Fruit fly (Drosophila melanogaster) whole organism, embryonic: ENCODE results near the gene CG34258.

Experiments
- Atf6 ChIP-seq: fragments of 200-800 bp; sonication (Bioruptor generic); IDR thresholded peaks from 2 replicates; pipeline ENCODE4 v1.3.6; 2022; ENCODE audit warnings: missing biosample characterization, missing genetic modification characterization
- B-H2 ChIP-seq: fragments of 200-800 bp; sonication (Bioruptor generic); optimal IDR thresholded peaks from 2 replicates; lab custom pipeline; 2018; ENCODE audit warnings: missing biosample characterization, mild to moderate bottlenecking, missing genetic modification characterization
- BtbVII ChIP-seq: fragments of 200-800 bp; sonication (Bioruptor generic); optimal IDR thresholded peaks from 3 replicates; lab custom pipeline; 2017; ENCODE audit warnings: missing biosample characterization, mild to moderate bottlenecking, missing genetic modification characterization
- CG10654 ChIP-seq: fragments of 200-800 bp; sonication (Bioruptor generic); optimal IDR thresholded peaks from 2 replicates; lab custom pipeline; 2016; ENCODE audit warnings: missing biosample characterization, missing genetic modification characterization
- CG11723 ChIP-seq: fragments of 200-800 bp; sonication (Bioruptor generic); optimal IDR thresholded peaks from 2 replicates; lab custom pipeline; 2017; ENCODE audit warnings: missing biosample characterization, mild to moderate bottlenecking, missing genetic modification characterization
- CG12391 ChIP-seq: fragments of 200-800 bp; sonication (Bioruptor generic); optimal IDR thresholded peaks from 3 replicates; lab custom pipeline; 2018; ENCODE audit warnings: missing biosample characterization, mild to moderate bottlenecking, missing genetic modification characterization, moderate library complexity
- CG12744 ChIP-seq: fragments of 200-800 bp; sonication (Bioruptor generic); optimal IDR thresholded peaks from 2 replicates; lab custom pipeline; 2016; ENCODE audit warnings: missing biosample characterization, missing genetic modification characterization
- CG13424 ChIP-seq: fragments of 200-800 bp; sonication (Bioruptor generic); optimal IDR thresholded peaks from 2 replicates; lab custom pipeline; 2019; ENCODE audit warnings: missing biosample characterization, mild to moderate bottlenecking, missing genetic modification characterization, moderate library complexity
- CG15011 ChIP-seq: fragments of 200-800 bp; sonication (Bioruptor generic); optimal IDR thresholded peaks from 3 replicates; lab custom pipeline; 2018; ENCODE audit warnings: missing biosample characterization, mild to moderate bottlenecking, missing genetic modification characterization
- CG15514 ChIP-seq: fragments of 200-800 bp; sonication (Bioruptor generic); optimal IDR thresholded peaks from 3 replicates; lab custom pipeline; 2017; ENCODE audit warnings: missing biosample characterization, missing genetic modification characterization, mild to moderate bottlenecking, moderate library complexity, missing genetic modification reagents
- CG1603 ChIP-seq: fragments of 200-800 bp; sonication (Bioruptor generic); optimal IDR thresholded peaks from 2 replicates; lab custom pipeline; 2019; ENCODE audit warnings: missing biosample characterization, mild to moderate bottlenecking, missing genetic modification characterization, moderate library complexity
- CG17361 ChIP-seq: fragments of 200-800 bp; sonication (Bioruptor generic); IDR thresholded peaks from 3 replicates; pipeline ENCODE4 v1.3.6; 2022; ENCODE audit warnings: missing biosample characterization, missing genetic modification characterization
- CG17385 ChIP-seq: fragments of 200-800 bp; sonication (Bioruptor generic); optimal IDR thresholded peaks from 3 replicates; lab custom pipeline; 2018; ENCODE audit warnings: missing biosample characterization, mild to moderate bottlenecking, missing genetic modification characterization
- CG17568 ChIP-seq: fragments of 200-800 bp; sonication (Bioruptor generic); optimal IDR thresholded peaks from 2 replicates; lab custom pipeline; 2018; ENCODE audit warnings: missing biosample characterization, mild to moderate bottlenecking, missing genetic modification characterization, moderate library complexity
- CG2116 ChIP-seq: fragments of 200-800 bp; sonication (Bioruptor generic); optimal IDR thresholded peaks from 3 replicates; lab custom pipeline; 2018; ENCODE audit warnings: missing biosample characterization, mild to moderate bottlenecking, missing genetic modification characterization
- CG2199 ChIP-seq: fragments of 200-800 bp; sonication (Bioruptor generic); IDR thresholded peaks from 3 replicates; pipeline ENCODE4 v1.3.6; 2022; ENCODE audit warnings: missing biosample characterization, missing genetic modification characterization
- CG2678 ChIP-seq: fragments of 200-800 bp; sonication (Bioruptor generic); optimal IDR thresholded peaks from 3 replicates; lab custom pipeline; 2019; ENCODE audit warnings: missing biosample characterization, mild to moderate bottlenecking, missing genetic modification characterization, moderate library complexity
- CG30020 ChIP-seq: fragments of 200-800 bp; optimal IDR thresholded peaks from 2 replicates; lab custom pipeline; 2019; ENCODE audit warnings: missing biosample characterization, mild to moderate bottlenecking, missing genetic modification characterization, moderate library complexity
- CG5180 ChIP-seq: fragments of 200-800 bp; sonication (Bioruptor generic); optimal IDR thresholded peaks from 3 replicates; lab custom pipeline; 2017; ENCODE audit warnings: missing biosample characterization, missing genetic modification characterization, mild to moderate bottlenecking, moderate library complexity, missing genetic modification reagents
- CG6791 ChIP-seq: fragments of 200-800 bp; sonication (Bioruptor generic); IDR thresholded peaks from 3 replicates; pipeline ENCODE4 v1.3.6; 2022; ENCODE audit warnings: missing biosample characterization, missing genetic modification characterization; ENCODE audit not compliant: partially characterized antibody
- CG7928 ChIP-seq: fragments of 200-800 bp; sonication (Bioruptor generic); optimal IDR thresholded peaks from 2 replicates; lab custom pipeline; 2017; ENCODE audit warnings: missing biosample characterization, mild to moderate bottlenecking, missing genetic modification characterization
- CG9817 ChIP-seq: fragments of 200-800 bp; sonication (Bioruptor generic); optimal IDR thresholded peaks from 2 replicates; lab custom pipeline; 2018; ENCODE audit warnings: missing biosample characterization, mild to moderate bottlenecking, missing genetic modification characterization, moderate library complexity
- Doc3 ChIP-seq: fragments of 200-800 bp; sonication (Bioruptor generic); IDR thresholded peaks from 3 replicates; pipeline ENCODE4 v1.3.6; 2022; ENCODE audit warnings: missing biosample characterization, missing genetic modification characterization; ENCODE audit not compliant: partially characterized antibody
- Dp ChIP-seq: fragments of 200-800 bp; sonication (Bioruptor generic); optimal IDR thresholded peaks from 2 replicates; lab custom pipeline; 2018; ENCODE audit warnings: missing biosample characterization, mild to moderate bottlenecking, missing genetic modification characterization, moderate library complexity
- Lpt ChIP-seq: fragments of >200 bp; optimal IDR thresholded peaks from 2 replicates; lab custom pipeline; 2018; ENCODE audit warnings: missing biosample characterization, missing genetic modification characterization
- MESR4 ChIP-seq: fragments of 200-800 bp; sonication (Bioruptor generic); optimal IDR thresholded peaks from 2 replicates; lab custom pipeline; 2018; ENCODE audit warnings: missing biosample characterization, mild to moderate bottlenecking, missing genetic modification characterization, moderate library complexity
- NFAT ChIP-seq: fragments of 200-800 bp; sonication (Bioruptor generic); IDR thresholded peaks from 2 replicates; pipeline ENCODE4 v1.3.6; 2022; ENCODE audit warnings: missing biosample characterization, missing genetic modification characterization
- Pdp1 ChIP-seq, 2 experiments: fragments of 200-800 bp; sonication (Bioruptor generic); optimal IDR thresholded peaks; 3 replicates each; lab custom pipeline; 2016; ENCODE audit warnings: missing biosample characterization in 2 of 2, missing genetic modification characterization in 2 of 2, mild to moderate bottlenecking in 1 of 2, moderate library complexity in 1 of 2
- Poxn ChIP-seq: fragments of 200-800 bp; sonication (Bioruptor generic); IDR thresholded peaks from 2 replicates; pipeline ENCODE4 v1.3.6; 2022; ENCODE audit warnings: missing biosample characterization, missing genetic modification characterization
- Trl ChIP-seq, 3 experiments: fragments of >200 bp in 2 of 3; fragments of 200-800 bp in 1 of 3; sonication (Bioruptor generic) in 1 of 3; optimal IDR thresholded peaks; 2 replicates in 1 of 3; 3 replicates in 2 of 3; lab custom pipeline; 2016 to 2017; ENCODE audit warnings: missing biosample characterization in 1 of 3, missing genetic modification characterization in 1 of 3
- Xrp1 ChIP-seq: fragments of 200-800 bp; sonication (Bioruptor generic); IDR thresholded peaks from 2 replicates; pipeline ENCODE4 v1.3.6; 2022; ENCODE audit warnings: missing biosample characterization, missing genetic modification characterization
- chn ChIP-seq: fragments of 200-800 bp; sonication (Bioruptor generic); optimal IDR thresholded peaks from 2 replicates; lab custom pipeline; 2016; ENCODE audit warnings: missing biosample characterization, missing genetic modification characterization
- exex ChIP-seq: fragments of 200-800 bp; sonication (Bioruptor generic); optimal IDR thresholded peaks from 4 replicates; lab custom pipeline; 2018; ENCODE audit warnings: missing biosample characterization, mild to moderate bottlenecking, missing genetic modification characterization, moderate library complexity
- gcm ChIP-seq: fragments of 200-800 bp; sonication (Bioruptor generic); optimal IDR thresholded peaks from 2 replicates; lab custom pipeline; 2019; ENCODE audit warnings: missing biosample characterization, mild to moderate bottlenecking, missing genetic modification characterization, moderate library complexity
- lbe ChIP-seq: fragments of 200-800 bp; sonication (Bioruptor generic); optimal IDR thresholded peaks from 2 replicates; lab custom pipeline; 2016; ENCODE audit warnings: missing biosample characterization, mild to moderate bottlenecking, missing genetic modification characterization
- lmd ChIP-seq: fragments of 200-800 bp; sonication (Bioruptor generic); IDR thresholded peaks from 2 replicates; pipeline ENCODE4 v1.3.6; 2022; ENCODE audit warnings: missing biosample characterization, missing genetic modification characterization
- lola ChIP-seq, 3 experiments: fragments of >200 bp in 2 of 3; fragments of 200-800 bp in 1 of 3; sonication (Bioruptor generic) in 1 of 3; optimal IDR thresholded peaks; 2 replicates each; lab custom pipeline; 2017 to 2019; ENCODE audit warnings: missing biosample characterization in 3 of 3, missing genetic modification characterization in 3 of 3, mild to moderate bottlenecking in 1 of 3, moderate library complexity in 1 of 3
- onecut ChIP-seq: fragments of 200-800 bp; sonication (Bioruptor generic); IDR thresholded peaks from 2 replicates; pipeline ENCODE4 v1.3.6; 2022; ENCODE audit warnings: missing biosample characterization, missing genetic modification characterization
- pan ChIP-seq, 4 experiments: fragments of >200 bp in 3 of 4; fragments of 200-800 bp in 1 of 4; sonication (Bioruptor generic) in 1 of 4; optimal IDR thresholded peaks in 3 of 4; IDR thresholded peaks in 1 of 4; 2 replicates each; pipeline versions ENCODE4 v1.3.6 to Lab custom; 2017 to 2022; ENCODE audit warnings: missing biosample characterization in 2 of 4, missing genetic modification characterization in 2 of 4, mixed read lengths in 1 of 4
- phol ChIP-seq: fragments of 200-800 bp; sonication (Bioruptor generic); optimal IDR thresholded peaks from 3 replicates; lab custom pipeline; 2018; ENCODE audit warnings: missing biosample characterization, mild to moderate bottlenecking, missing genetic modification characterization, moderate library complexity
- psq ChIP-seq: fragments of 200-800 bp; sonication (Bioruptor generic); optimal IDR thresholded peaks from 2 replicates; lab custom pipeline; 2017; ENCODE audit warnings: missing biosample characterization, missing genetic modification characterization
- row ChIP-seq: fragments of 200-800 bp; sonication (Bioruptor generic); IDR thresholded peaks from 3 replicates; pipeline ENCODE4 v1.3.6; 2022; ENCODE audit warnings: missing biosample characterization, missing genetic modification characterization
- sr ChIP-seq: fragments of 200-800 bp; sonication (Bioruptor generic); IDR thresholded peaks from 3 replicates; pipeline ENCODE4 v1.3.6; 2022; ENCODE audit warnings: missing biosample characterization, missing genetic modification characterization
- tap ChIP-seq: fragments of 200-800 bp; optimal IDR thresholded peaks from 3 replicates; lab custom pipeline; 2019; ENCODE audit warnings: missing biosample characterization, mild to moderate bottlenecking, missing genetic modification characterization, moderate library complexity
- trem ChIP-seq: fragments of 200-800 bp; optimal IDR thresholded peaks from 3 replicates; lab custom pipeline; 2019; ENCODE audit warnings: missing biosample characterization, mild to moderate bottlenecking, missing genetic modification characterization, moderate library complexity
- trh ChIP-seq: fragments of 200-800 bp; sonication (Bioruptor generic); optimal IDR thresholded peaks from 2 replicates; lab custom pipeline; 2016; ENCODE audit warnings: missing biosample characterization, missing genetic modification characterization
- unpg ChIP-seq: fragments of 200-800 bp; sonication (Bioruptor generic); optimal IDR thresholded peaks from 3 replicates; lab custom pipeline; 2018; ENCODE audit warnings: missing biosample characterization, mild to moderate bottlenecking, missing genetic modification characterization, moderate library complexity
- vfl ChIP-seq: fragments of 200-800 bp; sonication (Bioruptor generic); optimal IDR thresholded peaks from 2 replicates; lab custom pipeline; 2016; ENCODE audit warnings: missing biosample characterization, missing genetic modification characterization

CG34258 gene

dm6 chr3L:20000081-20000736 lies 48.4 kb upstream of the CG34258 start, which contains the start of the genes Tom20 and Gabat:
Tom20 (plus strand) TSS chr3L:20000644.
Gabat (minus strand) TSS chr3L:20000686.
- TF ChIP-seq CG6791 (GFP tag; lab: Robert Waterston, UW) (no peak), exex (peak; percentile 13), gcm (GFP tag; lab: Kevin White, UChicago) (peak; percentile 51), phol (no peak), Lpt (GFP tag; lab: Kevin White, UChicago) (no peak), onecut (GFP tag; lab: Robert Waterston, UW) (no peak), CG17385 (GFP tag; lab: Kevin White, UChicago) (peak; percentile 15), Dp (GFP tag; lab: Kevin White, UChicago) (no peak), trem (no peak), lmd (GFP tag; lab: Robert Waterston, UW) (no peak), CG15011 (GFP tag; lab: Kevin White, UChicago) (no peak), CG17361 (no peak), Xrp1 (GFP tag; lab: Robert Waterston, UW) (no peak), CG11723 (GFP tag; lab: Kevin White, UChicago) (peak; percentile 31), pan (optimal IDR thresholded peaks at IDR 0.05; lab: Kevin White, UChicago) (no peak), pan (GFP tag; optimal IDR thresholded peaks at IDR 0.05 in 1 of 2, IDR thresholded peaks at IDR 0.05 in 1 of 2) (peak in 1 of 2 experiments; percentile 42), CG30020 (tag; lab: Kevin White, UChicago) (no peak), B-H2 (GFP tag; lab: Kevin White, UChicago) (peak; percentile 42), Poxn (GFP tag; lab: Robert Waterston, UW) (no peak), CG7928 (GFP tag; lab: Kevin White, UChicago) (no peak), NFAT (no peak), vfl (no peak), CG5180 (GFP tag; lab: Kevin White, UChicago) (no peak), MESR4 (peak; percentile 41), CG2116 (GFP tag; lab: Kevin White, UChicago) (no peak), Doc3 (no peak), tap (no peak), lola (GFP tag; optimal IDR thresholded peaks at IDR 0.05; lab: Kevin White, UChicago) (peak in 1 of 3 experiments; percentile 43), CG13424 (tag; lab: Kevin White, UChicago) (peak; percentile 11), Trl (optimal IDR thresholded peaks at IDR 0.05; lab: Kevin White, UChicago) (no peak), Trl (GFP tag; optimal IDR thresholded peaks at IDR 0.05; lab: Kevin White, UChicago) (no peak), unpg (GFP tag; lab: Kevin White, UChicago) (peak; percentile 5), CG9817 (tag; lab: Kevin White, UChicago) (no peak), CG10654 (peak; percentile 38), CG12744 (GFP tag; lab: Kevin White, UChicago) (no peak), trh (GFP tag; lab: Kevin White, UChicago) (no peak), CG1603 (peak; percentile 34), CG2199 (GFP tag; lab: Robert Waterston, UW) (no peak), CG17568 (peak; percentile 6), CG15514 (GFP tag; lab: Kevin White, UChicago) (peak; percentile 27), psq (no peak), Atf6 (0 out of 2 replicates have a peak, but pooled peaks have one; percentile 18), CG12391 (peak; percentile 4), Pdp1 (GFP tag; optimal IDR thresholded peaks at IDR 0.05; lab: Kevin White, UChicago) (no peak), lbe (no peak), BtbVII (GFP tag; lab: Kevin White, UChicago) (peak; percentile 4), sr (GFP tag; lab: Robert Waterston, UW) (no peak), chn (GFP tag; lab: Kevin White, UChicago) (no peak), CG2678 (tag; lab: Kevin White, UChicago) (no peak), row (GFP tag; lab: Robert Waterston, UW) (peak; percentile 48)
